Worm (Caenorhabditis elegans) whole organism, midembryonic: ENCODE results near the gene cyp-25A1.

Source experiments
- T22C8.4 ChIP-seq: fragments of 200-800 bp; sonication (Bioruptor generic); IDR thresholded peaks from 2 replicates; pipeline ENCODE4 v1.3.6; 2022; ENCODE audit warnings: missing genetic modification characterization, missing compliant biosample characterization
- cog-1 ChIP-seq: sonication (generic microtip); optimal IDR thresholded peaks from 2 replicates; lab custom pipeline; 2016; ENCODE audit warnings: missing genetic modification characterization, missing compliant biosample characterization
- flt-1 ChIP-seq: fragments of 200-800 bp; sonication (Bioruptor generic); IDR thresholded peaks from 2 replicates; pipeline ENCODE4 v1.3.6; 2022; ENCODE audit warnings: missing genetic modification characterization, missing compliant biosample characterization
- klf-2 ChIP-seq: fragments of 200-800 bp; sonication (Bioruptor generic); conservative IDR thresholded peaks from 2 replicates; pipeline ENCODE4 v1.3.6; 2022; ENCODE audit warnings: missing genetic modification reagents, missing genetic modification characterization, missing compliant biosample characterization
- med-1 ChIP-seq: sonication (generic microtip); optimal IDR thresholded peaks from 2 replicates; lab custom pipeline; 2017; ENCODE audit warnings: missing genetic modification characterization, mild to moderate bottlenecking, missing compliant biosample characterization, antibody characterized with exemption, missing genetic modification reagents; ENCODE audit not compliant: insufficient read depth
- ref-1 ChIP-seq: fragments of 200-800 bp; sonication (Bioruptor generic); conservative IDR thresholded peaks from 2 replicates; pipeline ENCODE4 v1.3.6; 2022; ENCODE audit warnings: missing genetic modification reagents, missing genetic modification characterization, missing compliant biosample characterization
- tab-1 ChIP-seq: fragments of 200-800 bp; sonication (Bioruptor generic); IDR thresholded peaks from 2 replicates; pipeline ENCODE4 v1.3.6; 2022; ENCODE audit warnings: missing genetic modification characterization, missing compliant biosample characterization
- ztf-23 ChIP-seq: fragments of 200-800 bp; sonication (Bioruptor generic); IDR thresholded peaks from 2 replicates; pipeline ENCODE4 v1.3.6; 2022; ENCODE audit warnings: missing genetic modification reagents, missing genetic modification characterization, missing compliant biosample characterization
- ztf-29 ChIP-seq: fragments of 200-800 bp; sonication (Bioruptor generic); IDR thresholded peaks from 2 replicates; pipeline ENCODE4 v1.3.6; 2022; ENCODE audit warnings: missing genetic modification reagents, missing genetic modification characterization, missing compliant biosample characterization

The cyp-25A1 gene

DNA sequence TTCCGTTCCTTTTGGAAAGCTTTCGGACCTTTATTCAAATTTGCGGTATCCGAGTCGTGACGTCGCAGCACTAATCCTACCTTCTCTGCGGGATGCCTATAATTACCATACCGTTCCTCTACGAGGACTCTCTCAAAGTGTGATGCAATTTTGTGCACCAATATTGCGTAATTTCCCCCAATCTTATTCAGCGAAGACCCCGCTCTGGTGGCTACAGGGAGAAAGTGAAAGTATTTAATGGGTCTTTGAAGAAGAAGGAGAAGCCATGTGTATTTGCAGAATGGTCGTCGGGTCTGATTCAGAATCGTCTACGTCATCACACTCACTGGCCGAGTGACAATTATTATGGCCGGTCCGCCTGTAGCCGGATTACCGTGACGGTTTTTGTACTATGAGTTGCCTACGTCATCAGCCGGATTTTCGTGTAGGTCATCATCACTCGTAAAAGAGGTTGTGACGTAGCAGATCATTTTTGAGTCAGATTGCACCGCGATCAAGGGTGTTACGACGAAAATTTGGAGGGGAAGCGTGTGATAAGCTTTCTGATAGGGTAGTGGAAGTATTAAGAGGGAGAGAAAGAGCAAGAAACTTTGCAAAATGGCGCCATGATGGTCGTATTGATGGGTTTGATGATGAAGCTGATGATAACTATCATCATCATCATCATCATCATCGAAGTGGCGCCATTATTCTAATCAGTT is 44.0 kb downstream of the cyp-25A1 start:
- no peak for TF ChIP-seq T22C8.4 (GFP tag; lab: Robert Waterston, UW)

DNA sequence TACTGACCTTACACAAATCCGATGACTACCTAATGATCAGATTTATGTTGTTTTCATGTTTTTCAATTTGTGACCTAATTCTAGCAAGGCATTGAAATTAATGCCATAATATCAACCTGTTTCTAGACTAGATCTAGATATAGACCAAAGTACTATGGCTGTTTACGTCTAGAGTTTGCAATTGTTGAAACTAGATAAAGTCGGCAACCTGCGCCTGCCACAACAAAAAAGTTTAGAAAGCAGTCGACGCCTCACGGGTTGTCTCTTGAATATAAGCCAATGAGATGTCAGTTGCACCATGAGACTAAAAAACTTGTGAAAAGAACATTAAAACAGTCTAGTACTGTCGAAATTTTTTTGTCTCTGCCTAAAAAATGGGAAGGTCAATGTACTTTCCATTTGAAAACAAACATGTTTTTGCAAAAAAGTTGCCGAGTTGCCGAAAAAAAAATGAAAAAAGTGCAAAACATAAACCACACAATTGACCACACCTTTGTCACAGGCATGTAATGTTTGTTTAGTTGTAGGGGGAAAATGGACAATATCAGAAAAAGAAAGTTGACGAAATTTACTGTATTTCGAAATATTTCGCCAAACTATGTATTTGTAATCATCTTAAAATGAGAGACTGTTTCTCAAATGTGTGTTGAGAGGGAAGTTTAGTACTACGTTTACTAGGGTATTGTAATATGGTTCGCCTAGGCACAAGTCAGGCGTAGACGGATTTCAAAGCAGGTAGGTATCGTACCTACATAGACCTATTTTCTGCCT is 46.8 kb downstream of the cyp-25A1 start:
- TF ChIP-seq ref-1 (GFP tag; lab: Robert Waterston, UW) (no peak), tab-1 (no peak), flt-1 (GFP tag; lab: Robert Waterston, UW) (no peak), cog-1 (no peak), T22C8.4 (GFP tag; lab: Robert Waterston, UW) (no peak), klf-2 (GFP tag; lab: Robert Waterston, UW) (no peak), ztf-29 (GFP tag; lab: Robert Waterston, UW) (no peak), med-1 (GFP tag; lab: Kevin White, UChicago) (no peak), ztf-23 (GFP tag; lab: Robert Waterston, UW) (no peak)

DNA sequence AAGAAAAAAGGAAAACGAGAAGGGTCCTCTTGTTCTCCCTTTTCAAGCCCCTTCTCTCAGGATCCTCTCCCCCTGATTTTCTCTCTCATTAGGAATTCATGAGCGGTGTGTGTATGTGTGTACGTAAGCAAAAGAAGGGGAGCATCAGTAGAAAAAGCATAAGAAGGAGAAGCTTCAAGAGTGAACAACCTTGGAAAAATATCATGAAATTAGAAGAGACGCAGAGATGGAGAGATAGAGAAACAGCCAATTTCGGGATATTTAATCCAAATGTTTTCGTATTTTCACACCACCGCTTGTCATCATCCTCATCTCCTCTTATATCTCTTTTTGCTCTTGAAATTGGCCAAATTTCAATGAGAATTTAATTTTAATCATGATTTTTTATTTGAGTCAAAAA is 50.8 kb downstream of the cyp-25A1 start:
- TF ChIP-seq ztf-29 (GFP tag; lab: Robert Waterston, UW) (no peak), med-1 (GFP tag; lab: Kevin White, UChicago) (no peak), flt-1 (GFP tag; lab: Robert Waterston, UW) (no peak), tab-1 (no peak), klf-2 (GFP tag; lab: Robert Waterston, UW) (no peak), T22C8.4 (GFP tag; lab: Robert Waterston, UW) (no peak), ztf-23 (GFP tag; lab: Robert Waterston, UW) (no peak), ref-1 (GFP tag; lab: Robert Waterston, UW) (no peak)
